Fruit fly (Drosophila melanogaster) whole organism, embryonic: ENCODE results near the gene CG31459.

Experiments
- B-H2 ChIP-seq: fragments of 200-800 bp; sonication (Bioruptor generic); optimal IDR thresholded peaks from 2 replicates; lab custom pipeline; 2018; ENCODE audit warnings: missing biosample characterization, mild to moderate bottlenecking, missing genetic modification characterization
- Bgb ChIP-seq: fragments of 200-800 bp; sonication (Bioruptor generic); IDR thresholded peaks from 2 replicates; pipeline ENCODE4 v1.3.6; 2022; ENCODE audit warnings: missing biosample characterization, missing genetic modification characterization; ENCODE audit not compliant: partially characterized antibody
- CG10654 ChIP-seq: fragments of 200-800 bp; sonication (Bioruptor generic); optimal IDR thresholded peaks from 2 replicates; lab custom pipeline; 2016; ENCODE audit warnings: missing biosample characterization, missing genetic modification characterization
- CG13287 ChIP-seq: fragments of 200-800 bp; sonication (Bioruptor generic); IDR thresholded peaks from 2 replicates; pipeline ENCODE4 v1.3.6; 2022; ENCODE audit warnings: missing biosample characterization, missing genetic modification characterization; ENCODE audit not compliant: partially characterized antibody
- CG16813 ChIP-seq: fragments of 200-800 bp; sonication (Bioruptor generic); IDR thresholded peaks from 3 replicates; pipeline ENCODE4 v1.3.6; 2022; ENCODE audit warnings: missing biosample characterization, missing genetic modification characterization; ENCODE audit not compliant: partially characterized antibody
- CG16863 ChIP-seq: fragments of 200-800 bp; sonication (Bioruptor generic); optimal IDR thresholded peaks from 3 replicates; lab custom pipeline; 2016; ENCODE audit warnings: missing biosample characterization, missing genetic modification characterization
- CG2116 ChIP-seq: fragments of 200-800 bp; sonication (Bioruptor generic); optimal IDR thresholded peaks from 3 replicates; lab custom pipeline; 2018; ENCODE audit warnings: missing biosample characterization, mild to moderate bottlenecking, missing genetic modification characterization
- CG3065 ChIP-seq: fragments of 200-800 bp; sonication (Bioruptor generic); optimal IDR thresholded peaks from 2 replicates; lab custom pipeline; 2016; ENCODE audit warnings: missing biosample characterization, missing genetic modification characterization
- CG31388 ChIP-seq: fragments of 200-800 bp; sonication (Bioruptor generic); optimal IDR thresholded peaks from 2 replicates; lab custom pipeline; 2016; ENCODE audit warnings: missing biosample characterization, missing genetic modification characterization
- CG3163 ChIP-seq: fragments of 200-800 bp; sonication (Bioruptor generic); optimal IDR thresholded peaks from 3 replicates; lab custom pipeline; 2016; ENCODE audit warnings: missing biosample characterization, missing genetic modification characterization
- CG42726 ChIP-seq: fragments of 200-800 bp; sonication (Bioruptor generic); IDR thresholded peaks from 2 replicates; pipeline ENCODE4 v1.3.6; 2022; ENCODE audit warnings: missing biosample characterization, missing genetic modification characterization; ENCODE audit not compliant: partially characterized antibody
- CG4707 ChIP-seq: fragments of 200-800 bp; sonication (Bioruptor generic); optimal IDR thresholded peaks from 2 replicates; lab custom pipeline; 2018; ENCODE audit warnings: missing biosample characterization, mild to moderate bottlenecking, missing genetic modification characterization, moderate library complexity
- CG6854 ChIP-seq: fragments of 200-800 bp; sonication (Bioruptor generic); optimal IDR thresholded peaks from 3 replicates; lab custom pipeline; 2017; ENCODE audit warnings: missing biosample characterization, mild to moderate bottlenecking, missing genetic modification characterization
- CG7963 ChIP-seq: fragments of 200-800 bp; sonication (Bioruptor generic); IDR thresholded peaks from 3 replicates; pipeline ENCODE4 v1.3.6; 2022; ENCODE audit warnings: missing biosample characterization, missing genetic modification characterization; ENCODE audit not compliant: partially characterized antibody
- CG8765 ChIP-seq: fragments of 200-800 bp; sonication (Bioruptor generic); IDR thresholded peaks from 2 replicates; pipeline ENCODE4 v1.3.6; 2022; ENCODE audit warnings: missing biosample characterization, missing genetic modification characterization
- CG9437 ChIP-seq: fragments of 200-800 bp; sonication (Bioruptor generic); optimal IDR thresholded peaks from 2 replicates; lab custom pipeline; 2018; ENCODE audit warnings: missing biosample characterization, mild to moderate bottlenecking, missing genetic modification characterization
- D ChIP-seq, 2 experiments: fragments of 200-800 bp in 1 of 2; fragments of >200 bp in 1 of 2; sonication (Bioruptor generic) in 1 of 2; optimal IDR thresholded peaks; 2 replicates in 1 of 2; 3 replicates in 1 of 2; lab custom pipeline; 2017; ENCODE audit warnings: mild to moderate bottlenecking in 1 of 2, missing biosample characterization in 1 of 2, missing genetic modification characterization in 1 of 2, missing genetic modification reagents in 1 of 2
- Dfd ChIP-seq, 2 experiments: fragments of >200 bp; optimal IDR thresholded peaks; 2 replicates each; lab custom pipeline; 2017; ENCODE audit warnings: missing biosample characterization in 2 of 2, missing genetic modification characterization in 2 of 2
- Dip2 ChIP-seq: fragments of 200-800 bp; sonication (Bioruptor generic); IDR thresholded peaks from 2 replicates; pipeline ENCODE4 v1.3.6; 2022; ENCODE audit warnings: missing biosample characterization, missing genetic modification characterization
- Doc3 ChIP-seq: fragments of 200-800 bp; sonication (Bioruptor generic); IDR thresholded peaks from 3 replicates; pipeline ENCODE4 v1.3.6; 2022; ENCODE audit warnings: missing biosample characterization, missing genetic modification characterization; ENCODE audit not compliant: partially characterized antibody
- Drgx ChIP-seq: fragments of 200-800 bp; sonication (Bioruptor generic); IDR thresholded peaks from 2 replicates; pipeline ENCODE4 v1.3.6; 2022; ENCODE audit warnings: missing biosample characterization, missing genetic modification characterization
- Elba2 ChIP-seq: fragments of 200-800 bp; sonication (Bioruptor generic); optimal IDR thresholded peaks from 3 replicates; lab custom pipeline; 2016; ENCODE audit warnings: missing biosample characterization, missing genetic modification characterization
- H15 ChIP-seq: fragments of 200-800 bp; sonication (Bioruptor generic); IDR thresholded peaks from 3 replicates; pipeline ENCODE4 v1.3.6; 2022; ENCODE audit warnings: missing biosample characterization, missing genetic modification characterization
- Meics ChIP-seq: fragments of 200-800 bp; sonication (Bioruptor generic); optimal IDR thresholded peaks from 2 replicates; lab custom pipeline; 2017; ENCODE audit warnings: missing biosample characterization, mild to moderate bottlenecking, missing genetic modification characterization
- NfI ChIP-seq: fragments of 200-800 bp; sonication (Bioruptor generic); optimal IDR thresholded peaks from 3 replicates; lab custom pipeline; 2018; ENCODE audit warnings: missing biosample characterization, mild to moderate bottlenecking, missing genetic modification characterization, moderate library complexity
- Side ChIP-seq: fragments of 200-800 bp; sonication (Bioruptor generic); optimal IDR thresholded peaks from 2 replicates; lab custom pipeline; 2016; ENCODE audit warnings: missing biosample characterization, missing genetic modification characterization
- Sox102F ChIP-seq: fragments of 200-800 bp; sonication (Bioruptor generic); optimal IDR thresholded peaks from 2 replicates; lab custom pipeline; 2018; ENCODE audit warnings: missing biosample characterization, mild to moderate bottlenecking, missing genetic modification characterization, moderate library complexity
- TFAM ChIP-seq: fragments of 200-800 bp; sonication (Bioruptor generic); optimal IDR thresholded peaks from 2 replicates; lab custom pipeline; 2017; ENCODE audit warnings: missing biosample characterization, missing genetic modification characterization, inconsistent platforms
- Usf ChIP-seq: fragments of 200-800 bp; sonication (Bioruptor generic); optimal IDR thresholded peaks from 2 replicates; lab custom pipeline; 2017; ENCODE audit warnings: missing genotype, missing biosample characterization, missing genetic modification characterization
- al ChIP-seq: fragments of 200-800 bp; sonication (Bioruptor generic); IDR thresholded peaks from 2 replicates; pipeline ENCODE4 v1.3.6; 2022; ENCODE audit warnings: missing biosample characterization, missing genetic modification characterization
- amos ChIP-seq: fragments of 200-800 bp; sonication (Bioruptor generic); IDR thresholded peaks from 2 replicates; pipeline ENCODE4 v1.3.6; 2022; ENCODE audit warnings: missing biosample characterization, missing genetic modification characterization; ENCODE audit not compliant: partially characterized antibody
- bbx ChIP-seq: fragments of 200-800 bp; sonication (Bioruptor generic); IDR thresholded peaks from 2 replicates; pipeline ENCODE4 v1.3.6; 2022; ENCODE audit warnings: missing biosample characterization, missing genetic modification characterization; ENCODE audit not compliant: partially characterized antibody
- bsh ChIP-seq, 2 experiments: fragments of 200-800 bp; sonication (Bioruptor generic); optimal IDR thresholded peaks; 2 replicates each; lab custom pipeline; 2017 to 2018; ENCODE audit warnings: mild to moderate bottlenecking in 2 of 2, missing biosample characterization in 2 of 2, missing genetic modification characterization in 2 of 2, moderate library complexity in 1 of 2
- cas ChIP-seq: fragments of 200-800 bp; sonication (Bioruptor generic); IDR thresholded peaks from 2 replicates; pipeline ENCODE4 v1.3.6; 2022; ENCODE audit warnings: missing biosample characterization, missing genetic modification characterization
- caup ChIP-seq: fragments of 200-800 bp; sonication (Bioruptor generic); optimal IDR thresholded peaks from 3 replicates; lab custom pipeline; 2017; ENCODE audit warnings: missing biosample characterization, mild to moderate bottlenecking, missing genetic modification characterization, moderate library complexity; ENCODE audit not compliant: severe bottlenecking
- chinmo ChIP-seq: fragments of 200-800 bp; sonication (Bioruptor generic); IDR thresholded peaks from 4 replicates; pipeline ENCODE4 v1.3.6; 2022; ENCODE audit warnings: missing biosample characterization, missing genetic modification characterization; ENCODE audit not compliant: partially characterized antibody
- chm ChIP-seq: fragments of 200-800 bp; sonication (Bioruptor generic); IDR thresholded peaks from 2 replicates; pipeline ENCODE4 v1.3.6; 2022; ENCODE audit warnings: missing biosample characterization, missing genetic modification characterization
- cwo ChIP-seq: fragments of 200-800 bp; sonication (Bioruptor generic); optimal IDR thresholded peaks from 3 replicates; lab custom pipeline; 2017; ENCODE audit warnings: missing biosample characterization, missing genetic modification characterization, mild to moderate bottlenecking, moderate library complexity, missing genetic modification reagents
- fd102C ChIP-seq: fragments of 200-800 bp; sonication (Bioruptor generic); optimal IDR thresholded peaks from 2 replicates; lab custom pipeline; 2018; ENCODE audit warnings: missing biosample characterization, mild to moderate bottlenecking, missing genetic modification characterization, moderate library complexity
- ftz-f1 ChIP-seq: fragments of 200-800 bp; sonication (Bioruptor generic); optimal IDR thresholded peaks from 2 replicates; lab custom pipeline; 2016; ENCODE audit warnings: missing biosample characterization, missing genetic modification characterization
- ham ChIP-seq: fragments of 200-800 bp; sonication (Bioruptor generic); IDR thresholded peaks from 2 replicates; pipeline ENCODE4 v1.3.6; 2022; ENCODE audit warnings: missing biosample characterization, missing genetic modification characterization
- lbe ChIP-seq: fragments of 200-800 bp; sonication (Bioruptor generic); optimal IDR thresholded peaks from 2 replicates; lab custom pipeline; 2016; ENCODE audit warnings: missing biosample characterization, mild to moderate bottlenecking, missing genetic modification characterization
- lilli ChIP-seq: fragments of 200-800 bp; sonication (Bioruptor generic); optimal IDR thresholded peaks from 3 replicates; lab custom pipeline; 2016; ENCODE audit warnings: missing biosample characterization, missing genetic modification characterization
- mld ChIP-seq: fragments of 200-800 bp; sonication (Bioruptor generic); IDR thresholded peaks from 3 replicates; pipeline ENCODE4 v1.3.6; 2022; ENCODE audit warnings: missing biosample characterization, missing genetic modification characterization; ENCODE audit not compliant: partially characterized antibody
- oc ChIP-seq: fragments of 200-800 bp; sonication (Bioruptor generic); optimal IDR thresholded peaks from 2 replicates; lab custom pipeline; 2018; ENCODE audit warnings: missing biosample characterization, mild to moderate bottlenecking, missing genetic modification characterization, moderate library complexity
- rib ChIP-seq: fragments of 200-800 bp; sonication (Bioruptor generic); IDR thresholded peaks from 2 replicates; pipeline ENCODE4 v1.3.6; 2022; ENCODE audit warnings: missing biosample characterization, missing genetic modification characterization
- usp ChIP-seq: fragments of >200 bp; optimal IDR thresholded peaks from 2 replicates; lab custom pipeline; 2017; ENCODE audit warnings: missing biosample characterization, missing genetic modification characterization
- vnd ChIP-seq: fragments of 200-800 bp; sonication (Bioruptor generic); IDR thresholded peaks from 3 replicates; pipeline ENCODE4 v1.3.6; 2022; ENCODE audit warnings: missing biosample characterization, missing genetic modification characterization; ENCODE audit not compliant: partially characterized antibody
- vvl ChIP-seq: fragments of 200-800 bp; sonication (Bioruptor generic); IDR thresholded peaks from 2 replicates; pipeline ENCODE4 v1.3.6; 2022; ENCODE audit warnings: missing biosample characterization, missing genetic modification characterization

The CG31459 gene

DNA sequence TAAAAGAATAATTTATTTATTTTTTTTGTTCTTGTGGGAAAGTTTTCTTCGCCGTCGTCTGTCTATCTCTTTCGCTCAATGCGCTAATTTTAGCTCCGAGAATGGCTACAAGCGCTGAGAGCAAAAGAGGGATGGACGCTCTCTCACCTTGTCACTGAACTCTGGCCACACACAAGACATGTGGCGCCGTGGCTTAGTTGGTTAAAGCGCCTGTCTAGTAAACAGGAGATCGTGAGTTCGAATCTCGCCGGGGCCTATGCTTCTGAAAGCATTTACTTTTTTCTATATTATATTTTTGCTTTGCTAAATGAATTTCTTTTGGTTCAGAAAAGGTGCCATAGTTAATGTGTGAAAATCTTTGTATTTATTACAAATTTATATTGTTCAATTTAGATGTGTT lies 38.1 kb upstream of the CG31459 start:
- TF ChIP-seq rib (no peak), oc (tag; lab: Kevin White, UChicago) (no peak), ham (GFP tag; lab: Robert Waterston, UW) (no peak), caup (GFP tag; lab: Kevin White, UChicago) (no peak), TFAM (GFP tag; lab: Kevin White, UChicago) (no peak), Bgb (GFP tag; lab: Robert Waterston, UW) (peak; percentile 84), CG31388 (GFP tag; lab: Kevin White, UChicago) (no peak), Side (GFP tag; lab: Kevin White, UChicago) (no peak), Dfd (GFP tag; optimal IDR thresholded peaks at IDR 0.05; lab: Kevin White, UChicago) (no peak), CG2116 (GFP tag; lab: Kevin White, UChicago) (no peak), cwo (GFP tag; lab: Kevin White, UChicago) (no peak), B-H2 (no peak), CG6854 (GFP tag; lab: Kevin White, UChicago) (no peak), mld (GFP tag; lab: Robert Waterston, UW) (peak; percentile 91), Dip2 (GFP tag; lab: Robert Waterston, UW) (no peak), CG7963 (peak; percentile 85), usp (GFP tag; lab: Kevin White, UChicago) (no peak), D (optimal IDR thresholded peaks at IDR 0.05; lab: Kevin White, UChicago) (no peak), D (GFP tag; optimal IDR thresholded peaks at IDR 0.05; lab: Kevin White, UChicago) (no peak), Usf (GFP tag; lab: Kevin White, UChicago) (no peak), CG9437 (no peak), lilli (GFP tag; lab: Kevin White, UChicago) (no peak), lbe (no peak), Doc3 (0 out of 3 replicates have a peak, but pooled peaks have one; percentile 25), CG3065 (GFP tag; lab: Kevin White, UChicago) (no peak), bbx (GFP tag; lab: Robert Waterston, UW) (peak; percentile 86), CG42726 (peak; percentile 86; the same call in 1 of the 2 replicates), CG10654 (GFP tag; lab: Kevin White, UChicago) (no peak), al (GFP tag; lab: Robert Waterston, UW) (no peak), chm (peak; percentile 25; the same call in 1 of the 2 replicates), vvl (GFP tag; lab: Robert Waterston, UW) (peak; percentile 23; the same call in 1 of the 2 replicates), CG16813 (GFP tag; lab: Robert Waterston, UW) (peak; percentile 89), chinmo (GFP tag; lab: Robert Waterston, UW) (peak; percentile 68; the same call in 1 of the 4 replicates), NfI (no peak), ftz-f1 (GFP tag; lab: Kevin White, UChicago) (no peak), CG16863 (GFP tag; lab: Kevin White, UChicago) (no peak), Elba2 (GFP tag; lab: Kevin White, UChicago) (no peak), Meics (GFP tag; lab: Kevin White, UChicago) (no peak), Sox102F (GFP tag; lab: Kevin White, UChicago) (no peak), Drgx (GFP tag; lab: Robert Waterston, UW) (no peak), CG4707 (GFP tag; lab: Kevin White, UChicago) (no peak), CG3163 (no peak), CG8765 (GFP tag; lab: Robert Waterston, UW) (no peak), vnd (GFP tag; lab: Robert Waterston, UW) (peak; percentile 65), cas (GFP tag; lab: Robert Waterston, UW) (no peak), H15 (no peak), amos (GFP tag; lab: Robert Waterston, UW) (peak; percentile 88), bsh (GFP tag; optimal IDR thresholded peaks at IDR 0.05; lab: Kevin White, UChicago) (no peak), fd102C (GFP tag; lab: Kevin White, UChicago) (no peak), CG13287 (GFP tag; lab: Robert Waterston, UW) (peak; percentile 62)
